Worm (Caenorhabditis elegans): ENCODE measurements around the gene F01D5.5.
A peak's percentile ranks its signal among the peaks of the same experiment; 100 is the strongest.

Gene F01D5.5

DNA sequence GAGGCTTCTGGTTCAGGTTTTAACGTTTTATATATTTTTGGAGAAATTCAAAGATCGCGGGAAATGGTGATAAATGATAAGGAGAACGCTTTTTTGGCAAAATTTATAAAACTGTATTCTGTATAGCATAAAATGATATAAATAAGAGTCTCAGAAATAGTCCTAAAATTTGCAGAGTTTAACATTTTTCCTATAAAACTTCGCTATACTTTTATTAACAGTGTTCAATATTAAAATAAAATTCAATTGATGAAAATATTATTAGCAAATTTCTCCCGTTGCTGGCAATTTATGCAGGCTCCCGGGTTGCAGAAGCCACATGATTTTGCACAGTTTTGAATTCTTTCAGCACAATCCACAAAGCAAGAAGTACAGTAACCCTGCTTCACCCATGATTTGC, 3.1 kb downstream of the F01D5.5 start, which contains the start of gene F01D5.2:
Gene F01D5.2, minus strand, starts transcription at position 101 of the 400 bp plus-strand sequence.
- TF ChIP-seq B0019.2 (GFP tag; conservative IDR thresholded peaks at IDR 0.05) = no peak
- no peak for TF ChIP-seq T26A5.8 (tag; optimal IDR thresholded peaks at IDR 0.05)
- TF ChIP-seq K12H6.12 (tag; optimal IDR thresholded peaks at IDR 0.05) = no peak
- no peak for TF ChIP-seq ztf-6 (GFP tag; IDR thresholded peaks at IDR 0.05)
- no peak for TF ChIP-seq rpc-1 (optimal IDR thresholded peaks at IDR 0.05)
- TF ChIP-seq rpc-1 (tag; optimal IDR thresholded peaks at IDR 0.05) = no peak
- TF ChIP-seq him-1 (tag; optimal IDR thresholded peaks at IDR 0.05) = no peak
- no peak for TF ChIP-seq bed-2 (GFP tag; IDR thresholded peaks at IDR 0.05)
- TF ChIP-seq Y67H2A.10 (GFP tag; conservative IDR thresholded peaks at IDR 0.05) = no peak
- no peak for TF ChIP-seq F33H1.4 (GFP tag; IDR thresholded peaks at IDR 0.05)
- no peak for TF ChIP-seq nfyb-1 (GFP tag; IDR thresholded peaks at IDR 0.05)
- TF ChIP-seq let-526 (GFP tag; IDR thresholded peaks at IDR 0.05) = no peak
- no peak for TF ChIP-seq hrde-1 (tag; optimal IDR thresholded peaks at IDR 0.05; ENCODE audit: borderline replicate concordance)
- TF ChIP-seq unc-130 (GFP tag; optimal IDR thresholded peaks at IDR 0.05) = no peak
- no peak for TF ChIP-seq ama-1 (optimal IDR thresholded peaks at IDR 0.05)
- TF ChIP-seq ama-1 (GFP tag; optimal IDR thresholded peaks at IDR 0.05) = no peak
- TF ChIP-seq attf-6 (GFP tag; IDR thresholded peaks at IDR 0.05) = no peak
- no peak for TF ChIP-seq B0035.1 (tag; optimal IDR thresholded peaks at IDR 0.05)
- no peak for TF ChIP-seq atf-7 (tag; optimal IDR thresholded peaks at IDR 0.05)

DNA sequence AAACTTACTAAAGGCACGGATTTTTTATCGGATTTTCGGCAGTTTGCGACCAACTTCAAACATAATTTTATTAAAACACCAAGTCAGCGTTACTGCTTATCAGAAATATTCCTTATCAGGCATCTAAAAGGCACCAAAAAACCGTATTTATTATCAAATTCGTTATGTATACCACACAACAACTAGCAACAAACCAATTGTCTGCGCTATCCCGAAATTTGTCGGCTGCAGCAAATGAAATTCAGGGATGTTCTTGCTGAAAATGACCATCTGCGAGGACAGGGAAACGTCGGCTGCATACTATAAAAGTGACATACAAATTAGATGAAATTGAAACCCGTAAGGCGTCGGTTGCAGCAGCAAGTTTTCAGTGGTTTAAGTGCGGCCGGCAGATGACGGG, 4.1 kb downstream of the F01D5.5 start:
- TF ChIP-seq nhr-80 (tag; optimal IDR thresholded peaks at IDR 0.05) (peak; percentile 20), F52B5.7 (tag; optimal IDR thresholded peaks at IDR 0.05) (no peak), snpc-4 (GFP tag; optimal IDR thresholded peaks at IDR 0.05) (no peak), snpc-4 (tag; optimal IDR thresholded peaks at IDR 0.05) (peak in 2 of 4 experiments; percentile 48 to 76)

- no peak for TF ChIP-seq snpc-1.1 (tag; optimal IDR thresholded peaks at IDR 0.05; ENCODE audit: insufficient read depth)
- no peak for TF ChIP-seq unc-130 (GFP tag; optimal IDR thresholded peaks at IDR 0.05)
- TF ChIP-seq xnd-1 (tag; optimal IDR thresholded peaks at IDR 0.05) = no peak
- TF ChIP-seq tbx-9 (tag; optimal IDR thresholded peaks at IDR 0.05; ENCODE audit: borderline replicate concordance) = no peak
Measured at ce11 chrII:13997477-13997876, 4.6 kb downstream of the F01D5.5 start, which contains the start of gene F01D5.1. Gene F01D5.1, minus strand, starts transcription at chrII:13997581.

- TF ChIP-seq F22D6.2 (tag; optimal IDR thresholded peaks at IDR 0.05) (no peak), F52B5.7 (tag; optimal IDR thresholded peaks at IDR 0.05) (no peak), somi-1 (GFP tag; optimal IDR thresholded peaks at IDR 0.05) (no peak), lag-1 (GFP tag; IDR thresholded peaks at IDR 0.05) (no peak), hrde-1 (tag; optimal IDR thresholded peaks at IDR 0.05; ENCODE audit: borderline replicate concordance) (no peak), Y67H2A.10 (GFP tag; conservative IDR thresholded peaks at IDR 0.05) (no peak), hlh-26 (GFP tag; conservative IDR thresholded peaks at IDR 0.05) (no peak), ztf-18 (tag; optimal IDR thresholded peaks at IDR 0.05) (no peak), ceh-100 (GFP tag; IDR thresholded peaks at IDR 0.05) (no peak), ceh-58 (GFP tag; IDR thresholded peaks at IDR 0.05) (no peak), cebp-1 (GFP tag; IDR thresholded peaks at IDR 0.05) (no peak), cebp-1 (tag; optimal IDR thresholded peaks at IDR 0.05) (no peak), egl-18 (GFP tag; IDR thresholded peaks at IDR 0.05) (no peak), dpff-1 (tag; optimal IDR thresholded peaks at IDR 0.05) (no peak), rcor-1 (GFP tag; IDR thresholded peaks at IDR 0.05) (no peak), rpc-1 (optimal IDR thresholded peaks at IDR 0.05) (no peak), rpc-1 (tag; optimal IDR thresholded peaks at IDR 0.05) (no peak), attf-5 (GFP tag; optimal IDR thresholded peaks at IDR 0.05) (no peak)
Measured at ce11 chrII:13994934-13995333, 7.2 kb downstream of the F01D5.5 start, which contains the start of gene Y39G8B.7. Gene Y39G8B.7, minus strand, starts transcription at chrII:13995034.
